Worm (Caenorhabditis elegans): ENCODE data around the gene M60.6.

The M60.6 gene

DNA sequence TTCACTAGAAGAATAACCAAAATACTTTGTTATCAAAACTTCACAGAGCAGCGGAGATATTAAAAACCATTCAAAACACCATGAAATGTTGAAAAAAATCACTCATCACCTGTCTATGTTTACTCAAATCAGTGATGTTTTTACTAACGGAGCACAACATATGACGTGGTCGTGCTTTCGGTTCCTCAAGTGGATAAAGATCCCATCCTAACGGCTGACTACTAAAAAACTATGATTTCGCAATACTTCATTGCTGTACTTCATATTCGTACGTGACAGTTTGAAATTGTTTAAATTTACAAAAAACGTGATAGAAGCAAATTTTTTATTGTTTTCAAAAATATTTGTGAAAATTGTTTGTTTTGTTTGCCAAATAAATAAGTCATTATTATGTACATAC is 5.4 kb upstream of the M60.6 start:
- TF ChIP-seq lin-54 (GFP tag; optimal IDR thresholded peaks at IDR 0.05) (no peak), K12H6.12 (tag; optimal IDR thresholded peaks at IDR 0.05) (peak; percentile 39), ztf-6 (GFP tag; IDR thresholded peaks at IDR 0.05) (no peak), rpc-1 (optimal IDR thresholded peaks at IDR 0.05) (no peak), rpc-1 (tag; optimal IDR thresholded peaks at IDR 0.05) (no peak), nfyb-1 (GFP tag; IDR thresholded peaks at IDR 0.05) (0 out of 2 replicates have a peak, but pooled peaks have one; percentile 13), F37B4.10 (GFP tag; IDR thresholded peaks at IDR 0.05) (no peak), egl-18 (GFP tag; IDR thresholded peaks at IDR 0.05) (no peak), cebp-1 (GFP tag; IDR thresholded peaks at IDR 0.05) (peak; percentile 87), cebp-1 (tag; optimal IDR thresholded peaks at IDR 0.05) (peak; percentile 97), mcd-1 (GFP tag; IDR thresholded peaks at IDR 0.05) (no peak), dpff-1 (tag; optimal IDR thresholded peaks at IDR 0.05) (no peak), ekl-4 (GFP tag; IDR thresholded peaks at IDR 0.05) (no peak), nhr-120 (GFP tag; IDR thresholded peaks at IDR 0.05) (no peak)

DNA sequence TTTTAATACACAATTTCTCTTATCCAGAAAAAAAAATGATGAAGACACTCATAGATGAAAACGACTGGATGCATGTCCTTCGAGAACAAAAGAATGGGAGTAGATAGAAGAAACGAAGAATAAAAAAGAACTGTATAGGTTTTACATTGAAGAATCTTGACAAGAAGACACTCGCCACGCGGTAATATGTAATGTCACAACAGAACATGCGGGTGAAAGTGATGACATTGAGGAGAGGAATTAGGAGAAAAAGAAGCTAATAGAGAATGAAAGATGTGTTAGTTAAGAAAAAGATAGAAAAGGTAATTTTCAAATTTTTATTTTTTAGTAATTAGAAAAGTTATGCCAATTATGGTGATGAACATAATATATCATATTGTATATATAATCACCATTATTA is 3.2 kb upstream of the M60.6 start:
- no peak for TF ChIP-seq B0336.3 (GFP tag; IDR thresholded peaks at IDR 0.05)
- TF ChIP-seq dox-1 (GFP tag; IDR thresholded peaks at IDR 0.05): no peak
- TF ChIP-seq lin-26 (GFP tag; IDR thresholded peaks at IDR 0.05): no peak
- no peak for TF ChIP-seq unc-130 (GFP tag; optimal IDR thresholded peaks at IDR 0.05)
- no peak for TF ChIP-seq pbrm-1 (GFP tag; IDR thresholded peaks at IDR 0.05)

DNA sequence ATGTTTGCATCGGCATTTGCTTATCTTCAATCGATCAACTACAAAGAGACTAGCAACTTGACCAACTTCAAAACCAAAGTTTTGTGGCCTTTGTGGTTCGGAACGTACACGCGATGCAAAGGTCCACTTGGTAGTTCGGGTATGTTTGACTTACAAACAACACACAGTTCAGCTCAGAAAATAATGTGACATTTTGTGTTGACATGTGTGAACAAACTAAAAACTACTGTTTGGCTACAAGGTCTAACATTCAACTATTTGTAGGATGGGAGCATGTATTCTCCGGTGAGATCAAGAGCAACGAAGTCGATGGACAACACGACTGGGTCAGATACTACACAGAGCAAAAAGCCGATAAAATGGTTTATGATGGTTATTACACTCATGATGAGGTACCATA is 5.2 kb downstream of the M60.6 start:
- TF ChIP-seq madf-3 (GFP tag; IDR thresholded peaks at IDR 0.05) (0 out of 2 replicates have a peak, but pooled peaks have one; percentile 59), hlh-12 (tag; optimal IDR thresholded peaks at IDR 0.05) (no peak)

DNA sequence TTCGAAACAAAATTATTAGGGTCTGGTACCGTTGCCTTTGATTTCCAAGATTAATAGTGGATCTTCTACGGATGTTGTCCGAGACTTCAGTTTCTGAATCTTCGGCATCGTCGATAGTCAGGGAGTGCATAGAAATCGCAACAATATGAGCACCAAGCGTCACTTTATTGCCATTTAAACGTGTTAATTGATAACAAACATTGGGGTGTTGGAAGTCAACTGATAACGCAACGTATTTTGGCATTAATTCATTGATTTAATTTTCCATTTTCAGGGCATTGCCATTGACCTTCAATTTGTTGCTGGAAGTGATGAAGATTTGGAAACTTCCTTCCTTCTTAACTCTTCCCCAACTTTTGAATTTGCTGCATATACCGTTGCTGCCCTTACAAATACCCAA is 6.1 kb downstream of the M60.6 start, which contains the start of gene kqt-2:
Gene kqt-2, minus strand, starts transcription at position 244 of the 400 bp plus-strand sequence.
- peak; percentile 75 for TF ChIP-seq nhr-80 (tag; optimal IDR thresholded peaks at IDR 0.05)
- TF ChIP-seq dox-1 (GFP tag; IDR thresholded peaks at IDR 0.05): peak; percentile 35; the same call in 1 of the 2 replicates
- TF ChIP-seq let-607 (tag; optimal IDR thresholded peaks at IDR 0.05): peak in 1 of 2 experiments; percentile 0
- TF ChIP-seq bed-1 (GFP tag; IDR thresholded peaks at IDR 0.05): no peak
- TF ChIP-seq mxl-1 (tag; optimal IDR thresholded peaks at IDR 0.05): no peak
- no peak for TF ChIP-seq ztf-3 (GFP tag; optimal IDR thresholded peaks at IDR 0.05)

DNA sequence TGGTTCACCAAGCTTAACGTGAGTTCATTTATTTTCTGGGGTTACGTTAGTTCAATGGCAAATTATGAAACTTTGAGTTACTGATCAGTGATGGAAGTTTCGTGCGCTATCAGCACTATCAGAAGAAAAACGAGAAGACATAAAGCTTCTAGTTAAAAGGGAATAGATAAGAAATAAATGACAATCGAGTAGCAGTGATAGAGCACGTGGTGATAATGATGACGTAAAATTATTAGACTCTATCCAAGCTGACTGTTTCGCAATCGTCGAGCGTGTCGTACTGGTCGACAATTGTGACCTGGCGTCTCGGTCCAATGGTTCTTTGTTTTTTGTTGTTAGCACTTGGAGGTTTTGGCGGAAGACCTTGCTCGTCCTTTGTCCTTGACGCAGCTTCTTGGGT is 9.1 kb downstream of the M60.6 start:
- TF ChIP-seq ceh-27 (GFP tag; optimal IDR thresholded peaks at IDR 0.05): no peak
- no peak for TF ChIP-seq B0019.2 (GFP tag; conservative IDR thresholded peaks at IDR 0.05)
- no peak for TF ChIP-seq Y53G8AR.9 (GFP tag; conservative IDR thresholded peaks at IDR 0.05)
- TF ChIP-seq die-1 (tag; optimal IDR thresholded peaks at IDR 0.05): no peak
- TF ChIP-seq F57A8.1 (GFP tag; optimal IDR thresholded peaks at IDR 0.05): no peak
- no peak for TF ChIP-seq T26A5.8 (tag; optimal IDR thresholded peaks at IDR 0.05)
- no peak for TF ChIP-seq egl-44 (GFP tag; IDR thresholded peaks at IDR 0.05)
- no peak for TF ChIP-seq egl-18 (GFP tag; IDR thresholded peaks at IDR 0.05)
- peak; percentile 65 for TF ChIP-seq ets-4 (GFP tag; optimal IDR thresholded peaks at IDR 0.05)
- TF ChIP-seq let-526 (GFP tag; IDR thresholded peaks at IDR 0.05): peak; percentile 70; the same call in 1 of the 2 replicates
- TF ChIP-seq pha-4 (tag; optimal IDR thresholded peaks at IDR 0.05): peak; percentile 31
- TF ChIP-seq ceh-79 (tag; optimal IDR thresholded peaks at IDR 0.05): no peak
- no peak for TF ChIP-seq sea-2 (GFP tag; IDR thresholded peaks at IDR 0.05)
- TF ChIP-seq mel-28 (tag; optimal IDR thresholded peaks at IDR 0.05; ENCODE audit: borderline replicate concordance): no peak
- TF ChIP-seq hsf-1 (GFP tag; IDR thresholded peaks at IDR 0.05): 0 out of 2 replicates have a peak, but pooled peaks have one; percentile 25
- TF ChIP-seq madf-10 (tag; optimal IDR thresholded peaks at IDR 0.05): no peak
- TF ChIP-seq mxl-1 (tag; optimal IDR thresholded peaks at IDR 0.05): no peak
- TF ChIP-seq madf-6 (GFP tag; IDR thresholded peaks at IDR 0.05): no peak
- TF ChIP-seq tbx-9 (tag; optimal IDR thresholded peaks at IDR 0.05; ENCODE audit: borderline replicate concordance): no peak
- peak; percentile 68 for TF ChIP-seq atf-7 (tag; optimal IDR thresholded peaks at IDR 0.05)
- TF ChIP-seq attf-3 (GFP tag; conservative IDR thresholded peaks at IDR 0.05): no peak
